Fruit fly (Drosophila melanogaster) whole organism, embryonic: ENCODE measurements around the gene Rnf146.

Source experiments
- Antp ChIP-seq: fragments of 200-800 bp; sonication (Bioruptor generic); optimal IDR thresholded peaks from 3 replicates; lab custom pipeline; 2016; ENCODE audit warnings: missing biosample characterization, missing genetic modification characterization
- Bgb ChIP-seq: fragments of 200-800 bp; sonication (Bioruptor generic); IDR thresholded peaks from 2 replicates; pipeline ENCODE4 v1.3.6; 2022; ENCODE audit warnings: missing biosample characterization, missing genetic modification characterization; ENCODE audit not compliant: partially characterized antibody
- CG10543 ChIP-seq: fragments of 200-800 bp; sonication (Bioruptor generic); optimal IDR thresholded peaks from 3 replicates; lab custom pipeline; 2017; ENCODE audit warnings: missing biosample characterization, mild to moderate bottlenecking, missing genetic modification characterization, moderate library complexity
- CG11093 ChIP-seq: fragments of 200-800 bp; sonication (Bioruptor generic); IDR thresholded peaks from 3 replicates; pipeline ENCODE4 v1.3.6; 2022; ENCODE audit warnings: missing biosample characterization, missing genetic modification characterization
- CG11504 ChIP-seq: fragments of 200-800 bp; sonication (Bioruptor generic); optimal IDR thresholded peaks from 3 replicates; lab custom pipeline; 2019; ENCODE audit warnings: missing biosample characterization, mild to moderate bottlenecking, missing genetic modification characterization, moderate library complexity
- CG12769 ChIP-seq: fragments of 200-800 bp; sonication (Bioruptor generic); optimal IDR thresholded peaks from 2 replicates; lab custom pipeline; 2019; ENCODE audit warnings: missing biosample characterization, mild to moderate bottlenecking, missing genetic modification characterization, moderate library complexity
- CG13287 ChIP-seq: fragments of 200-800 bp; sonication (Bioruptor generic); IDR thresholded peaks from 2 replicates; pipeline ENCODE4 v1.3.6; 2022; ENCODE audit warnings: missing biosample characterization, missing genetic modification characterization; ENCODE audit not compliant: partially characterized antibody
- CG14860 ChIP-seq: fragments of 200-800 bp; sonication (Bioruptor generic); IDR thresholded peaks from 3 replicates; pipeline ENCODE4 v1.3.6; 2022; ENCODE audit warnings: missing biosample characterization, missing genetic modification characterization; ENCODE audit not compliant: partially characterized antibody
- CG15011 ChIP-seq: fragments of 200-800 bp; sonication (Bioruptor generic); optimal IDR thresholded peaks from 3 replicates; lab custom pipeline; 2018; ENCODE audit warnings: missing biosample characterization, mild to moderate bottlenecking, missing genetic modification characterization
- CG15696 ChIP-seq: fragments of 200-800 bp; sonication (Bioruptor generic); optimal IDR thresholded peaks from 2 replicates; lab custom pipeline; 2019; ENCODE audit warnings: missing biosample characterization, mild to moderate bottlenecking, missing genetic modification characterization, moderate library complexity
- CG16813 ChIP-seq: fragments of 200-800 bp; sonication (Bioruptor generic); IDR thresholded peaks from 3 replicates; pipeline ENCODE4 v1.3.6; 2022; ENCODE audit warnings: missing biosample characterization, missing genetic modification characterization; ENCODE audit not compliant: partially characterized antibody
- CG16863 ChIP-seq: fragments of 200-800 bp; sonication (Bioruptor generic); optimal IDR thresholded peaks from 3 replicates; lab custom pipeline; 2016; ENCODE audit warnings: missing biosample characterization, missing genetic modification characterization
- CG17568 ChIP-seq: fragments of 200-800 bp; sonication (Bioruptor generic); optimal IDR thresholded peaks from 2 replicates; lab custom pipeline; 2018; ENCODE audit warnings: missing biosample characterization, mild to moderate bottlenecking, missing genetic modification characterization, moderate library complexity
- CG2199 ChIP-seq: fragments of 200-800 bp; sonication (Bioruptor generic); IDR thresholded peaks from 3 replicates; pipeline ENCODE4 v1.3.6; 2022; ENCODE audit warnings: missing biosample characterization, missing genetic modification characterization
- CG34224 ChIP-seq: fragments of 200-800 bp; sonication (Bioruptor generic); IDR thresholded peaks from 3 replicates; pipeline ENCODE4 v1.3.6; 2022; ENCODE audit warnings: missing biosample characterization, missing genetic modification characterization; ENCODE audit not compliant: partially characterized antibody
- CG4360 ChIP-seq: fragments of 200-800 bp; sonication (Bioruptor generic); IDR thresholded peaks from 2 replicates; pipeline ENCODE4 v1.3.6; 2022; ENCODE audit warnings: missing biosample characterization, missing genetic modification characterization
- CG43689 ChIP-seq: fragments of 200-800 bp; sonication (Bioruptor generic); IDR thresholded peaks from 2 replicates; pipeline ENCODE4 v1.3.6; 2022; ENCODE audit warnings: missing biosample characterization, missing genetic modification characterization
- CG4820 ChIP-seq: fragments of 200-800 bp; sonication (Bioruptor generic); optimal IDR thresholded peaks from 3 replicates; lab custom pipeline; 2016; ENCODE audit warnings: missing biosample characterization, missing genetic modification characterization
- CG6791 ChIP-seq: fragments of 200-800 bp; sonication (Bioruptor generic); IDR thresholded peaks from 3 replicates; pipeline ENCODE4 v1.3.6; 2022; ENCODE audit warnings: missing biosample characterization, missing genetic modification characterization; ENCODE audit not compliant: partially characterized antibody
- CG7963 ChIP-seq: fragments of 200-800 bp; sonication (Bioruptor generic); IDR thresholded peaks from 3 replicates; pipeline ENCODE4 v1.3.6; 2022; ENCODE audit warnings: missing biosample characterization, missing genetic modification characterization; ENCODE audit not compliant: partially characterized antibody
- D19B ChIP-seq: fragments of 200-800 bp; sonication (Bioruptor generic); optimal IDR thresholded peaks from 2 replicates; lab custom pipeline; 2017; ENCODE audit warnings: missing biosample characterization, mild to moderate bottlenecking, missing genetic modification characterization
- Dbx ChIP-seq: fragments of 200-800 bp; sonication (Bioruptor generic); IDR thresholded peaks from 3 replicates; pipeline ENCODE4 v1.3.6; 2022; ENCODE audit warnings: missing biosample characterization, missing genetic modification characterization
- HLH4C ChIP-seq: fragments of 200-800 bp; sonication (Bioruptor generic); IDR thresholded peaks from 3 replicates; pipeline ENCODE4 v1.3.6; 2022; ENCODE audit warnings: missing biosample characterization, missing genetic modification characterization; ENCODE audit not compliant: partially characterized antibody
- Med ChIP-seq: fragments of 200-800 bp; sonication (Bioruptor generic); peaks from one replicate; lab custom pipeline; 2016; ENCODE audit warnings: missing biosample characterization, missing genetic modification characterization, mild to moderate bottlenecking, inconsistent platforms, moderate library complexity
- NFAT ChIP-seq: fragments of 200-800 bp; sonication (Bioruptor generic); IDR thresholded peaks from 2 replicates; pipeline ENCODE4 v1.3.6; 2022; ENCODE audit warnings: missing biosample characterization, missing genetic modification characterization
- Optix ChIP-seq: fragments of 200-800 bp; sonication (Bioruptor generic); IDR thresholded peaks from 3 replicates; pipeline ENCODE4 v1.3.6; 2022; ENCODE audit warnings: missing biosample characterization, missing genetic modification characterization
- Scr ChIP-seq: fragments of 200-800 bp; sonication (Bioruptor generic); IDR thresholded peaks from 2 replicates; pipeline ENCODE4 v1.3.6; 2022; ENCODE audit warnings: missing biosample characterization, missing genetic modification characterization; ENCODE audit not compliant: partially characterized antibody
- Tbp ChIP-seq: fragments of >200 bp; optimal IDR thresholded peaks from 2 replicates; lab custom pipeline; 2018; ENCODE audit warnings: missing biosample characterization, missing genetic modification characterization
- ato ChIP-seq: fragments of 200-800 bp; sonication (Bioruptor generic); IDR thresholded peaks from 2 replicates; pipeline ENCODE4 v1.3.6; 2022; ENCODE audit warnings: missing biosample characterization, missing genetic modification characterization; ENCODE audit not compliant: partially characterized antibody
- bab2 ChIP-seq: fragments of 200-800 bp; sonication (Bioruptor generic); optimal IDR thresholded peaks from 2 replicates; lab custom pipeline; 2016; ENCODE audit warnings: missing biosample characterization, missing genetic modification characterization
- crol ChIP-seq: fragments of 200-800 bp; sonication (Bioruptor generic); IDR thresholded peaks from 2 replicates; pipeline ENCODE4 v1.3.6; 2022; ENCODE audit warnings: missing biosample characterization, missing genetic modification characterization
- dati ChIP-seq: fragments of 200-800 bp; sonication (Bioruptor generic); IDR thresholded peaks from 2 replicates; pipeline ENCODE4 v1.3.6; 2022; ENCODE audit warnings: missing biosample characterization, missing genetic modification characterization
- eve ChIP-seq, 2 experiments: fragments of >200 bp; optimal IDR thresholded peaks; 2 replicates each; lab custom pipeline; 2017; ENCODE audit warnings: missing biosample characterization in 2 of 2, missing genetic modification characterization in 2 of 2
- ham ChIP-seq: fragments of 200-800 bp; sonication (Bioruptor generic); IDR thresholded peaks from 2 replicates; pipeline ENCODE4 v1.3.6; 2022; ENCODE audit warnings: missing biosample characterization, missing genetic modification characterization
- hb ChIP-seq: fragments of 200-800 bp; sonication (Bioruptor generic); IDR thresholded peaks from 3 replicates; pipeline ENCODE4 v1.3.6; 2022; ENCODE audit warnings: missing biosample characterization, missing genetic modification characterization; ENCODE audit not compliant: partially characterized antibody
- inv ChIP-seq: fragments of 200-800 bp; sonication (Bioruptor generic); IDR thresholded peaks from 2 replicates; pipeline ENCODE4 v1.3.6; 2022; ENCODE audit warnings: missing biosample characterization, missing genetic modification characterization; ENCODE audit not compliant: partially characterized antibody
- lab ChIP-seq: fragments of 200-800 bp; sonication (Bioruptor generic); optimal IDR thresholded peaks from 3 replicates; lab custom pipeline; 2017; ENCODE audit warnings: missing biosample characterization, missing genetic modification characterization, mild to moderate bottlenecking, moderate library complexity, missing genetic modification reagents
- maf-S ChIP-seq: fragments of 200-800 bp; sonication (Bioruptor generic); optimal IDR thresholded peaks from 2 replicates; lab custom pipeline; 2016; ENCODE audit warnings: missing biosample characterization, missing genetic modification characterization
- mld ChIP-seq: fragments of 200-800 bp; sonication (Bioruptor generic); IDR thresholded peaks from 3 replicates; pipeline ENCODE4 v1.3.6; 2022; ENCODE audit warnings: missing biosample characterization, missing genetic modification characterization; ENCODE audit not compliant: partially characterized antibody
- nerfin-2 ChIP-seq: fragments of 200-800 bp; sonication (Bioruptor generic); IDR thresholded peaks from 2 replicates; pipeline ENCODE4 v1.3.6; 2022; ENCODE audit warnings: missing biosample characterization, missing genetic modification characterization; ENCODE audit not compliant: partially characterized antibody
- pnt ChIP-seq: fragments of 200-800 bp; sonication (Bioruptor generic); optimal IDR thresholded peaks from 3 replicates; lab custom pipeline; 2016; ENCODE audit warnings: missing biosample characterization, missing genetic modification characterization
- sens-2 ChIP-seq: fragments of 200-800 bp; sonication (Bioruptor generic); IDR thresholded peaks from 2 replicates; pipeline ENCODE4 v1.3.6; 2022; ENCODE audit warnings: missing biosample characterization, missing genetic modification characterization
- sug ChIP-seq: fragments of 200-800 bp; optimal IDR thresholded peaks from 2 replicates; lab custom pipeline; 2019; ENCODE audit warnings: missing biosample characterization, mild to moderate bottlenecking, missing genetic modification characterization, moderate library complexity
- tna ChIP-seq: fragments of 200-800 bp; sonication (Bioruptor generic); IDR thresholded peaks from 2 replicates; pipeline ENCODE4 v1.3.6; 2022; ENCODE audit warnings: missing biosample characterization, missing genetic modification characterization; ENCODE audit not compliant: partially characterized antibody
- vnd ChIP-seq: fragments of 200-800 bp; sonication (Bioruptor generic); IDR thresholded peaks from 3 replicates; pipeline ENCODE4 v1.3.6; 2022; ENCODE audit warnings: missing biosample characterization, missing genetic modification characterization; ENCODE audit not compliant: partially characterized antibody
- zen2 ChIP-seq: fragments of 200-800 bp; sonication (Bioruptor generic); IDR thresholded peaks from 3 replicates; pipeline ENCODE4 v1.3.6; 2022; ENCODE audit warnings: missing biosample characterization, missing genetic modification characterization; ENCODE audit not compliant: partially characterized antibody

Rnf146 gene

dm6 chr3L:19650588-19650987 lies 8.0 kb upstream of the Rnf146 start (continued):
- no peak for TF ChIP-seq crol (GFP tag; lab: Robert Waterston, UW)
- TF ChIP-seq pnt (GFP tag; lab: Kevin White, UChicago): no peak
- no peak for TF ChIP-seq CG4820 (GFP tag; lab: Kevin White, UChicago)
- no peak for TF ChIP-seq lab (GFP tag; lab: Kevin White, UChicago)
- no peak for TF ChIP-seq CG11093 (GFP tag; lab: Robert Waterston, UW)
- TF ChIP-seq, all 482 proteins: peak for 19

dm6 chr3L:19650121-19650520 lies 7.5 kb upstream of the Rnf146 start:
- peak; percentile 54 for TF ChIP-seq vnd (GFP tag; lab: Robert Waterston, UW)
- peak; percentile 73 for TF ChIP-seq CG16813
- no peak for TF ChIP-seq ham (GFP tag; lab: Robert Waterston, UW)
- TF ChIP-seq eve (GFP tag; optimal IDR thresholded peaks at IDR 0.05; lab: Kevin White, UChicago): peak in 1 of 2 experiments; percentile 33
- peak; percentile 37; the same call in 1 of the 2 replicates for TF ChIP-seq inv (GFP tag; lab: Robert Waterston, UW)
- TF ChIP-seq CG6791: peak; percentile 62
- TF ChIP-seq bab2 (GFP tag; lab: Kevin White, UChicago): no peak
- peak; percentile 83 for TF ChIP-seq tna (GFP tag; lab: Robert Waterston, UW)
- peak; percentile 72 for TF ChIP-seq CG7963 (GFP tag; lab: Robert Waterston, UW)
- peak; percentile 64 for TF ChIP-seq Scr
- TF ChIP-seq CG11504 (tag; lab: Kevin White, UChicago): no peak
- TF ChIP-seq Optix (GFP tag; lab: Robert Waterston, UW): no peak
- peak; percentile 28; the same call in 1 of the 2 replicates for TF ChIP-seq Bgb (GFP tag; lab: Robert Waterston, UW)
- peak; percentile 90 for TF ChIP-seq D19B (GFP tag; lab: Kevin White, UChicago)
- TF ChIP-seq CG17568: no peak
- TF ChIP-seq mld (GFP tag; lab: Robert Waterston, UW): peak; percentile 79
- 0 out of 2 replicates have a peak, but pooled peaks have one; percentile 26 for TF ChIP-seq ato (GFP tag; lab: Robert Waterston, UW)
- TF ChIP-seq zen2 (GFP tag; lab: Robert Waterston, UW): peak; percentile 45; the same call in 1 of the 3 replicates
- peak; percentile 69; the same call in 2 of the 3 replicates for TF ChIP-seq hb (GFP tag; lab: Robert Waterston, UW)
- peak; percentile 92 for TF ChIP-seq HLH4C
- TF ChIP-seq CG14860 (GFP tag; lab: Robert Waterston, UW): peak; percentile 74
- TF ChIP-seq CG34224 (GFP tag; lab: Robert Waterston, UW): peak; percentile 20; the same call in 1 of the 3 replicates
- peak; percentile 40; the same call in 1 of the 2 replicates for TF ChIP-seq CG13287
- TF ChIP-seq CG15011 (GFP tag; lab: Kevin White, UChicago): no peak
- TF ChIP-seq CG43689: no peak
- TF ChIP-seq nerfin-2: peak; percentile 74; the same call in 1 of the 2 replicates

dm6 chr3L:19649374-19649948 lies 6.8 kb upstream of the Rnf146 start, which contains the start of gene Oat:
Gene Oat (minus strand): TSS chr3L:19649851.
- TF ChIP-seq CG4360 (GFP tag; lab: Robert Waterston, UW) (no peak), dati (no peak), CG15696 (tag; lab: Kevin White, UChicago) (no peak), sug (peak; percentile 79), CG10543 (GFP tag; lab: Kevin White, UChicago) (peak; percentile 37), sens-2 (GFP tag; lab: Robert Waterston, UW) (no peak), Dbx (peak; percentile 37; the same call in 1 of the 3 replicates), CG2199 (GFP tag; lab: Robert Waterston, UW) (no peak), Tbp (no peak), Antp (no peak), CG16863 (no peak), maf-S (GFP tag; lab: Kevin White, UChicago) (no peak), CG12769 (tag; lab: Kevin White, UChicago) (peak; percentile 55), NFAT (peak; percentile 47; the same call in 1 of the 2 replicates), Med (GFP tag; lab: Kevin White, UChicago) (peak; percentile 77), Bgb (GFP tag; lab: Robert Waterston, UW) (0 out of 2 replicates have a peak, but pooled peaks have one; percentile 8)
